Worm (Caenorhabditis elegans) whole organism, L2 larva: Measurements from ENCODE around the gene atg-10.

Experiments
- F13H6.1 ChIP-seq: sonication (generic microtip); optimal IDR thresholded peaks from 2 replicates; lab custom pipeline; 2016; ENCODE audit warnings: missing genetic modification characterization, missing compliant biosample characterization
- R02D3.7 ChIP-seq: fragments of 150-350 bp; optimal IDR thresholded peaks from 2 replicates; lab custom pipeline; 2014; ENCODE audit warnings: missing biosample characterization, missing genetic modification characterization
- Y55F3AM.14 ChIP-seq: fragments of 200-800 bp; sonication (Bioruptor generic); optimal IDR thresholded peaks from 2 replicates; lab custom pipeline; 2018; ENCODE audit warnings: mild to moderate bottlenecking, missing genetic modification characterization, missing compliant biosample characterization
- ZK546.5 ChIP-seq: sonication (generic microtip); optimal IDR thresholded peaks from 2 replicates; lab custom pipeline; 2017; ENCODE audit warnings: missing biosample characterization, missing genetic modification characterization
- alr-1 ChIP-seq: fragments of 150-350 bp; optimal IDR thresholded peaks from 2 replicates; lab custom pipeline; 2014; ENCODE audit warnings: missing biosample characterization, missing genetic modification characterization
- blmp-1 ChIP-seq: sonication (generic microtip); optimal IDR thresholded peaks from 2 replicates; lab custom pipeline; 2017; ENCODE audit warnings: missing genetic modification characterization, mild to moderate bottlenecking, missing compliant biosample characterization, antibody characterized with exemption, moderate library complexity; ENCODE audit not compliant: insufficient read depth
- ceh-16 ChIP-seq: fragments of 150-350 bp; optimal IDR thresholded peaks from 2 replicates; lab custom pipeline; 2014; ENCODE audit warnings: missing biosample characterization, missing genetic modification characterization
- crh-2 ChIP-seq: sonication (generic microtip); optimal IDR thresholded peaks from 2 replicates; lab custom pipeline; 2017; ENCODE audit warnings: missing biosample characterization, missing genetic modification characterization
- dmd-4 ChIP-seq: sonication (generic microtip); optimal IDR thresholded peaks from 2 replicates; lab custom pipeline; 2017; ENCODE audit warnings: missing biosample characterization, missing genetic modification characterization
- fos-1 ChIP-seq: fragments of 150-350 bp; optimal IDR thresholded peaks from 2 replicates; lab custom pipeline; 2014; ENCODE audit warnings: missing biosample characterization, missing genetic modification characterization
- lin-11 ChIP-seq: fragments of 150-350 bp; sonication (generic microtip); optimal IDR thresholded peaks from 2 replicates; lab custom pipeline; 2014; ENCODE audit warnings: missing biosample characterization, missing genetic modification characterization, inconsistent platforms, mixed read lengths
- lin-13 ChIP-seq: fragments of 150-350 bp; optimal IDR thresholded peaks from 2 replicates; lab custom pipeline; 2014; ENCODE audit warnings: missing biosample characterization, missing genetic modification reagents, missing genetic modification characterization
- lin-39 ChIP-seq: fragments of 150-350 bp; optimal IDR thresholded peaks from 2 replicates; lab custom pipeline; 2014; ENCODE audit warnings: missing biosample characterization, missing genetic modification reagents, missing genetic modification characterization
- lsy-2 ChIP-seq, 2 experiments: fragments of 150-350 bp in 1 of 2; sonication (generic microtip) in 1 of 2; optimal IDR thresholded peaks; 2 replicates each; lab custom pipeline; 2014 to 2017; ENCODE audit warnings: missing biosample characterization in 2 of 2, missing genetic modification characterization in 2 of 2
- mab-5 ChIP-seq: fragments of 150-350 bp; optimal IDR thresholded peaks from 2 replicates; lab custom pipeline; 2014; ENCODE audit warnings: missing biosample characterization, missing genetic modification characterization
- mbf-1 ChIP-seq: sonication (generic microtip); optimal IDR thresholded peaks from 2 replicates; lab custom pipeline; 2017; ENCODE audit warnings: missing biosample characterization, missing genetic modification characterization
- mdl-1 ChIP-seq, 2 experiments: fragments of 150-350 bp in 1 of 2; sonication (generic microtip) in 1 of 2; optimal IDR thresholded peaks; 2 replicates each; lab custom pipeline; 2017; ENCODE audit warnings: missing biosample characterization in 2 of 2, missing genetic modification characterization in 2 of 2
- nhr-10 ChIP-seq: sonication (generic microtip); optimal IDR thresholded peaks from 2 replicates; lab custom pipeline; 2017; ENCODE audit warnings: missing biosample characterization, missing genetic modification characterization
- nhr-11 ChIP-seq: fragments of 150-350 bp; optimal IDR thresholded peaks from 2 replicates; lab custom pipeline; 2014; ENCODE audit warnings: missing biosample characterization, missing genetic modification characterization
- nhr-12 ChIP-seq: fragments of 150-350 bp; optimal IDR thresholded peaks from 2 replicates; lab custom pipeline; 2014; ENCODE audit warnings: missing biosample characterization, missing genetic modification characterization
- nhr-129 ChIP-seq: fragments of 150-350 bp; optimal IDR thresholded peaks from 2 replicates; lab custom pipeline; 2014; ENCODE audit warnings: missing biosample characterization, missing genetic modification characterization
- nhr-21 ChIP-seq: fragments of 150-350 bp; optimal IDR thresholded peaks from 2 replicates; lab custom pipeline; 2014; ENCODE audit warnings: missing biosample characterization, missing genetic modification characterization
- nhr-23 ChIP-seq: fragments of 150-350 bp; optimal IDR thresholded peaks from 2 replicates; lab custom pipeline; 2014; ENCODE audit warnings: missing biosample characterization, missing genetic modification reagents, missing genetic modification characterization
- nhr-237 ChIP-seq: fragments of 150-350 bp; optimal IDR thresholded peaks from 2 replicates; lab custom pipeline; 2014; ENCODE audit warnings: missing biosample characterization, missing genetic modification characterization
- nhr-25 ChIP-seq: fragments of 150-350 bp; sonication (generic microtip); optimal IDR thresholded peaks from 3 replicates; lab custom pipeline; 2014; ENCODE audit warnings: missing biosample characterization, missing genetic modification characterization
- nhr-77 ChIP-seq: fragments of 150-350 bp; optimal IDR thresholded peaks from 2 replicates; lab custom pipeline; 2014; ENCODE audit warnings: missing biosample characterization, missing genetic modification characterization
- peb-1 ChIP-seq: fragments of 150-350 bp; optimal IDR thresholded peaks from 2 replicates; lab custom pipeline; 2014; ENCODE audit warnings: missing biosample characterization, missing genetic modification characterization
- sem-4 ChIP-seq: fragments of 150-350 bp; optimal IDR thresholded peaks from 2 replicates; lab custom pipeline; 2014; ENCODE audit warnings: missing biosample characterization, missing genetic modification reagents, missing genetic modification characterization
- sma-3 ChIP-seq: sonication (generic microtip); optimal IDR thresholded peaks from 2 replicates; lab custom pipeline; 2016; ENCODE audit warnings: missing genetic modification reagents, missing genetic modification characterization, missing compliant biosample characterization
- sma-9 ChIP-seq, 2 experiments: fragments of 150-350 bp in 1 of 2; sonication (generic microtip) in 1 of 2; optimal IDR thresholded peaks; 2 replicates each; lab custom pipeline; 2014 to 2016; ENCODE audit warnings: missing genetic modification characterization in 2 of 2, mild to moderate bottlenecking in 1 of 2, missing biosample characterization in 1 of 2, missing compliant biosample characterization in 1 of 2, missing genetic modification reagents in 1 of 2, moderate library complexity in 1 of 2
- snpc-4 ChIP-seq: fragments of 150-350 bp; optimal IDR thresholded peaks from 2 replicates; lab custom pipeline; 2014; ENCODE audit warnings: missing biosample characterization, missing genetic modification characterization
- unc-39 ChIP-seq: fragments of 150-350 bp; optimal IDR thresholded peaks from 2 replicates; lab custom pipeline; 2014; ENCODE audit warnings: missing biosample characterization, missing genetic modification characterization
- unc-55 ChIP-seq: fragments of 150-350 bp; sonication (generic microtip); optimal IDR thresholded peaks from 3 replicates; lab custom pipeline; 2014; ENCODE audit warnings: missing biosample characterization, missing genetic modification reagents, missing genetic modification characterization
- unc-62 ChIP-seq: fragments of 150-350 bp; optimal IDR thresholded peaks from 2 replicates; lab custom pipeline; 2014; ENCODE audit warnings: missing biosample characterization, missing genetic modification reagents, missing genetic modification characterization
- zag-1 ChIP-seq: fragments of 150-350 bp; optimal IDR thresholded peaks from 2 replicates; lab custom pipeline; 2014; ENCODE audit warnings: missing biosample characterization, missing genetic modification characterization
- ztf-1 ChIP-seq: fragments of 200-800 bp; sonication (Bioruptor generic); conservative IDR thresholded peaks from 2 replicates; pipeline ENCODE4 v1.3.6; 2022; ENCODE audit warnings: missing genetic modification characterization, missing compliant biosample characterization
- ztf-4 ChIP-seq: fragments of 150-350 bp; optimal IDR thresholded peaks from 2 replicates; lab custom pipeline; 2014; ENCODE audit warnings: missing biosample characterization, missing genetic modification characterization

atg-10 gene

DNA sequence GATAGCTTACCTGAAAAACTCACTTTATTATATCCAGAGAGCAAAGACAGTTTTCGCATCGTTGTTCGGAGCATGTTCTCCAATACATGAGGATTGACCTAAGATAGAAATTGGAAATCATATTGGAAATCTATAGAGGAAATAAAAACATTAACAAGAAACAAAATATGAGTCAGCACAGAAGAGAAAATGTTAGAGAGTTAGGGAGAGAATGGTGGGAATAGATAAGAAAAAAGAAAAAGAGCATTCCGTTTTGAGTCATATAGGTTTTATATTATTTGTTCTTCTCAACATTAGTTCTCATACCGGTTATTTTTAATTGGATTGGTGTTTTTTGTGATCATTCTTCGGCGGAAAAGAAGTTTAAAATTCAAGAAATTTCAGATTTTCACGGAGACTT, 25.9 kb downstream of the atg-10 start, which contains the start of gene hgap-2:
TSS of gene hgap-2 (minus strand) at position 101 of the 400 bp plus-strand sequence.
- TF ChIP-seq fos-1 (tag; lab: Kevin White, UChicago), result peak; percentile 53
- TF ChIP-seq blmp-1 (tag; lab: Kevin White, UChicago), result no peak

DNA sequence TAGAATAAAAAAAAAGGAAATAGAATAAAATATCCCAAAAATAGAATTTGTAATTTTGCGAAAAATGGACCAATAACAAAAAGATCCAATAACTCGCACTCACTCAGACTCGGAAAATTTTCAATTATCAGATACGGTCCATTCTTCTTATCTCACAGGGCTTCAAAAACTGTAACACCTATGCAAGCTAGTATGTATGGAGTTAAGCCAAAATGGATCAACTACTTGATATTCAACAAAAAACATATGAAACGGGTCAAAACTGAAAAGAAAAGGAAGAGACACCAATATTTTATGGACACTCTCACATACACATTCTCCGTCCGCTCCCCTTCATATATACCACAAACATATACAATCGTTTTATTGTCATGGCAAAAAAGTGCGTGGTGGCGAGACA, 26.7 kb downstream of the atg-10 start, which contains the start of gene C34C6.9:
TSS of gene C34C6.9 (plus strand) at position 301 of the 400 bp plus-strand sequence.
- TF ChIP-seq mbf-1, result no peak
- TF ChIP-seq blmp-1 (tag; lab: Kevin White, UChicago), result no peak
- no peak for TF ChIP-seq sem-4 (tag; lab: Kevin White, UChicago)
- TF ChIP-seq lin-13 (GFP tag; lab: Kevin White, UChicago), result no peak
- TF ChIP-seq nhr-129 (tag; lab: Kevin White, UChicago), result no peak
- TF ChIP-seq ztf-1, result no peak
- TF ChIP-seq lin-11 (tag; lab: Kevin White, UChicago), result no peak
- no peak for TF ChIP-seq nhr-23
- TF ChIP-seq F13H6.1 (tag; lab: Kevin White, UChicago), result no peak
- TF ChIP-seq mab-5, result no peak
- no peak for TF ChIP-seq dmd-4 (tag; lab: Kevin White, UChicago)
- no peak for TF ChIP-seq ZK546.5 (tag; lab: Kevin White, UChicago)
- TF ChIP-seq unc-62 (GFP tag; lab: Kevin White, UChicago), result no peak
- TF ChIP-seq snpc-4 (tag; lab: Kevin White, UChicago), result no peak
- TF ChIP-seq nhr-25, result no peak
- no peak for TF ChIP-seq nhr-21 (tag; lab: Kevin White, UChicago)
- no peak for TF ChIP-seq mdl-1 (tag; optimal IDR thresholded peaks at IDR 0.05; lab: Kevin White, UChicago)
- TF ChIP-seq, all 48 proteins: peak for 0

DNA sequence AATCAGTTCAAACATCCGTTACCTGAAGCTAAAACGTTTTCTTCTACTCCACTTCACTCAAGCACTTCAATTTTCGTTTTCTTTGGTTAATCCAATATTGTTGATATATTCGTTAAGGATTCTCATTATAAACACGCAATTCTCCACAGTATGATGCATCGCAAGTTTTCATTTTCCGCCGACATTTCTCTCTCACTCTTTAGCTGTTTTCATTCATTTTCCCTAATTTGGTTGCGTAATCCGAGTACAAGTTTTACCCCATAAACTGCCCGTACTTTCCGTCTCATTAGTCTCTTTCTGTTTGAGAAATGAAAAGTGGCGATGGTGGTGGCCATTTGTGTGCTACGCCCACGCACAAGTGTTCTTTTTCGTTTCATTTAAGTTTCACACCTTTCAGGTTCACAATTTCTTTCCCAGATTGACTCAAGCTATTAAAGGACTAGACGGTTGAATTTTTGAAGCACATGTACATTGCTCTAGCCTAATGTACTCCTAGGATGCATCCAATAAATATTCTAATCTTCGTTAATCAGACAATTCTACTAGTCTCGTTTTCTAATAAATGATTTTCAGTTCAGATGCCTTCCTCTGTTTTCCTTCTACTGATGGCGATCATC, 32.5 kb downstream of the atg-10 start, which contains the start of gene C34C6.3:
TSS of gene C34C6.3 (plus strand) at position 567 of the 617 bp plus-strand sequence.
- no peak for TF ChIP-seq blmp-1 (tag; lab: Kevin White, UChicago)
- no peak for TF ChIP-seq sma-3
- no peak for TF ChIP-seq crh-2 (tag; lab: Kevin White, UChicago)
- TF ChIP-seq snpc-4 (tag; lab: Kevin White, UChicago), result no peak

DNA sequence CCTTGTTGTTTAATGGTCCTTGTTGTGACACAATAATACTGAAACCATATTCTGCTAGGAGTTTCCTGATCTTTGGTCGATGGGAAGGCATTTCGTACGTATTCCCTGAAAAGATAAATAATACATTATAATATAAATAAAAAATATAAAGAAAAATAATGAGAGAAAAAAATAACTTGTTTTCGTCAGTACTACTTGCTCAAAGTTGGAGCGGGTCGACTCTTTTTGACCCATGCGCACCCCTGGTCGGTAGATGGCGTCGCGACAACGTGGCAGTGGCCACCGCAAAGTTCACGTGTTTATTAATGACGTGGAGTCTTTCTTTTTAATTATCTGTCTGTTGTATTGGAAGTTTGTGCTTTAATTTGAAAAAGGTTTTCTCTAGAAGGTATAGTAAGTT, 36.8 kb downstream of the atg-10 start, which contains the start of gene C34C6.10:
TSS of gene C34C6.10 (minus strand) at position 101 of the 400 bp plus-strand sequence.
- TF ChIP-seq unc-39 (no peak), ceh-16 (tag; lab: Kevin White, UChicago) (no peak), F13H6.1 (tag; lab: Kevin White, UChicago) (no peak), lsy-2 (tag; optimal IDR thresholded peaks at IDR 0.05; lab: Kevin White, UChicago) (no peak), nhr-237 (tag; lab: Kevin White, UChicago) (no peak), nhr-12 (tag; lab: Kevin White, UChicago) (no peak), Y55F3AM.14 (GFP tag; lab: Kevin White, UChicago) (no peak), mdl-1 (tag; optimal IDR thresholded peaks at IDR 0.05; lab: Kevin White, UChicago) (no peak), unc-55 (no peak), nhr-77 (no peak), alr-1 (tag; lab: Kevin White, UChicago) (no peak), crh-2 (tag; lab: Kevin White, UChicago) (no peak), peb-1 (tag; lab: Kevin White, UChicago) (no peak)

DNA sequence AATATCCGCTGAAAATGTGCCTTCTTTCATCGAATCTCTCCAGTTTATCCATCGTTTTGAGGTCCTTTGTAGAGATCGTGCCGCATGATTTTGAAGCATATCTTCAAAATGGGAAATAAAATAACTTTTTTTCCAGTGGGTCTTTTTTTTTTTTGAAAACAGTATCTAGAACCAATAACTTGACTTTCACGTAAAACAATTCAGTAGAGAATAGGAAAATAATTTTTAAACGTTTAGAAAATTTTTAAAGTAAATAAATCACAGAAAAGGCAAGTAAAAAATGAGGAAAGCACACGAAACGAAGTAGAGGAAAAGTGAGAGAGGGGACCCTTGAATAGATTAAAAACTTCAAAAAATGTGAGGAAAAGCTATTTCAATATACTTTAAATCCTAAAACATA, 39.9 kb downstream of the atg-10 start, which contains the start of gene chdh-1:
TSS of gene chdh-1 (minus strand) at position 101 of the 400 bp plus-strand sequence.
- TF ChIP-seq dmd-4 (tag; lab: Kevin White, UChicago) (no peak), ztf-1 (no peak), nhr-11 (tag; lab: Kevin White, UChicago) (no peak), Y55F3AM.14 (GFP tag; lab: Kevin White, UChicago) (no peak), nhr-21 (tag; lab: Kevin White, UChicago) (no peak), fos-1 (tag; lab: Kevin White, UChicago) (no peak), unc-39 (no peak), nhr-129 (tag; lab: Kevin White, UChicago) (no peak), blmp-1 (tag; lab: Kevin White, UChicago) (no peak), nhr-10 (tag; lab: Kevin White, UChicago) (no peak), crh-2 (tag; lab: Kevin White, UChicago) (no peak), ceh-16 (tag; lab: Kevin White, UChicago) (no peak), sma-9 (GFP tag; optimal IDR thresholded peaks at IDR 0.05; lab: Kevin White, UChicago) (no peak), sma-9 (tag; optimal IDR thresholded peaks at IDR 0.05; lab: Kevin White, UChicago) (no peak), zag-1 (no peak), lin-39 (no peak), ztf-4 (no peak), R02D3.7 (no peak), nhr-23 (no peak), nhr-25 (no peak), unc-62 (GFP tag; lab: Kevin White, UChicago) (no peak)
